Worm (Caenorhabditis elegans) whole organism, young adult: ENCODE data around the gene ZK1037.6.
A peak's percentile ranks its signal among the peaks of the same experiment; 100 is the strongest.

ENCODE experiments used
- B0019.2 ChIP-seq: fragments of 200-800 bp; sonication (Bioruptor generic); conservative IDR thresholded peaks from 2 replicates; pipeline ENCODE4 v1.3.6; 2022; ENCODE audit warnings: missing genetic modification reagents, missing genetic modification characterization, missing compliant biosample characterization
- D2030.7 ChIP-seq: fragments of 200-800 bp; sonication (Bioruptor generic); IDR thresholded peaks from 2 replicates; pipeline ENCODE4 v1.3.6; 2022; ENCODE audit warnings: missing genetic modification reagents, missing genetic modification characterization, missing compliant biosample characterization
- F10E7.11 ChIP-seq: sonication (generic microtip); optimal IDR thresholded peaks from 2 replicates; lab custom pipeline; 2017; ENCODE audit warnings: mild to moderate bottlenecking, missing genetic modification characterization, moderate library complexity, missing compliant biosample characterization
- F33H1.4 ChIP-seq: fragments of 200-800 bp; sonication (Bioruptor generic); IDR thresholded peaks from 2 replicates; pipeline ENCODE4 v1.3.6; 2022; ENCODE audit warnings: missing genetic modification reagents, missing genetic modification characterization, missing compliant biosample characterization
- F37B4.10 ChIP-seq: fragments of 200-800 bp; sonication (Bioruptor generic); IDR thresholded peaks from 2 replicates; pipeline ENCODE4 v1.3.6; 2022; ENCODE audit warnings: missing genetic modification characterization, missing compliant biosample characterization
- F52B5.7 ChIP-seq: sonication (generic microtip); optimal IDR thresholded peaks from 2 replicates; lab custom pipeline; 2016; ENCODE audit warnings: mild to moderate bottlenecking, missing genetic modification characterization, missing compliant biosample characterization
- T07F8.4 ChIP-seq: sonication (generic microtip); optimal IDR thresholded peaks from 2 replicates; lab custom pipeline; 2016; ENCODE audit warnings: mild to moderate bottlenecking, missing genetic modification characterization, moderate library complexity, missing compliant biosample characterization
- Y67H2A.10 ChIP-seq: fragments of 200-800 bp; sonication (Bioruptor generic); conservative IDR thresholded peaks from 2 replicates; pipeline ENCODE4 v1.3.6; 2022; ENCODE audit warnings: missing genetic modification reagents, missing genetic modification characterization, missing compliant biosample characterization
- Y79H2A.3 ChIP-seq: fragments of 200-800 bp; sonication (Bioruptor generic); conservative IDR thresholded peaks from 2 replicates; pipeline ENCODE4 v1.3.6; 2022; ENCODE audit warnings: missing genetic modification reagents, missing genetic modification characterization, missing compliant biosample characterization
- ZK185.1 ChIP-seq: sonication (generic microtip); optimal IDR thresholded peaks from 2 replicates; lab custom pipeline; 2016; ENCODE audit warnings: mild to moderate bottlenecking, missing genetic modification characterization, missing compliant biosample characterization; ENCODE audit not compliant: poor library complexity, severe bottlenecking
- aptf-3 ChIP-seq: fragments of 200-800 bp; sonication (Bioruptor generic); IDR thresholded peaks from 2 replicates; pipeline ENCODE4 v1.3.6; 2022; ENCODE audit warnings: missing genetic modification characterization, missing compliant biosample characterization
- atf-7 ChIP-seq: sonication (generic microtip); optimal IDR thresholded peaks from 2 replicates; lab custom pipeline; 2017; ENCODE audit warnings: mild to moderate bottlenecking, missing genetic modification characterization, missing compliant biosample characterization
- ceh-100 ChIP-seq: fragments of 200-800 bp; sonication (Bioruptor generic); IDR thresholded peaks from 2 replicates; pipeline ENCODE4 v1.3.6; 2022; ENCODE audit warnings: missing genetic modification reagents, missing genetic modification characterization, missing compliant biosample characterization
- ceh-79 ChIP-seq: sonication (generic microtip); optimal IDR thresholded peaks from 2 replicates; lab custom pipeline; 2017; ENCODE audit warnings: mild to moderate bottlenecking, missing genetic modification characterization, missing compliant biosample characterization
- chd-7 ChIP-seq: sonication (generic microtip); optimal IDR thresholded peaks from 2 replicates; lab custom pipeline; 2016; ENCODE audit warnings: mild to moderate bottlenecking, missing genetic modification characterization, moderate library complexity, missing compliant biosample characterization
- egrh-3 ChIP-seq: fragments of 200-800 bp; sonication (Bioruptor generic); IDR thresholded peaks from 2 replicates; pipeline ENCODE4 v1.3.6; 2022; ENCODE audit warnings: missing genetic modification reagents, missing genetic modification characterization, missing compliant biosample characterization
- gei-17 ChIP-seq: fragments of 200-800 bp; sonication (Bioruptor generic); optimal IDR thresholded peaks from 2 replicates; lab custom pipeline; 2018; ENCODE audit warnings: mild to moderate bottlenecking, missing genetic modification characterization, missing compliant biosample characterization
- hlh-12 ChIP-seq: sonication (generic microtip); optimal IDR thresholded peaks from 2 replicates; lab custom pipeline; 2016; ENCODE audit warnings: missing genetic modification characterization, missing compliant biosample characterization
- let-526 ChIP-seq: fragments of 200-800 bp; sonication (Bioruptor generic); IDR thresholded peaks from 2 replicates; pipeline ENCODE4 v1.3.6; 2022; ENCODE audit warnings: missing genetic modification reagents, missing genetic modification characterization, missing compliant biosample characterization
- let-607 ChIP-seq, 2 experiments: fragments of 200-800 bp in 1 of 2; sonication (Bioruptor generic) in 1 of 2; sonication (generic microtip) in 1 of 2; optimal IDR thresholded peaks; 2 replicates each; lab custom pipeline; 2016 to 2018; ENCODE audit warnings: mild to moderate bottlenecking in 2 of 2, missing compliant biosample characterization in 2 of 2, missing genetic modification characterization in 2 of 2, moderate library complexity in 2 of 2, missing genotype in 1 of 2
- lin-35 ChIP-seq, 3 experiments: fragments of 150-350 bp in 2 of 3; sonication (generic microtip) in 1 of 3; optimal IDR thresholded peaks; 2 replicates each; lab custom pipeline; 2014 to 2018; ENCODE audit warnings: missing biosample characterization in 3 of 3, missing genetic modification characterization in 3 of 3, missing genetic modification reagents in 3 of 3
- lsl-1 ChIP-seq: fragments of 200-800 bp; sonication (Bioruptor generic); optimal IDR thresholded peaks from 2 replicates; lab custom pipeline; 2018; ENCODE audit warnings: mild to moderate bottlenecking, missing genetic modification characterization, moderate library complexity, missing compliant biosample characterization
- mcd-1 ChIP-seq: fragments of 200-800 bp; sonication (Bioruptor generic); IDR thresholded peaks from 2 replicates; pipeline ENCODE4 v1.3.6; 2022; ENCODE audit warnings: missing genetic modification reagents, missing genetic modification characterization, missing compliant biosample characterization
- nhr-120 ChIP-seq: fragments of 200-800 bp; sonication (Bioruptor generic); IDR thresholded peaks from 2 replicates; pipeline ENCODE4 v1.3.6; 2022; ENCODE audit warnings: missing genetic modification characterization, missing compliant biosample characterization
- rec-8 ChIP-seq, 2 experiments: sonication (generic microtip); optimal IDR thresholded peaks; 2 replicates each; lab custom pipeline; 2016; ENCODE audit warnings: mild to moderate bottlenecking in 2 of 2, missing genetic modification characterization in 2 of 2, missing genetic modification reagents in 2 of 2, missing genotype in 2 of 2, missing biosample characterization in 1 of 2, missing compliant biosample characterization in 1 of 2, moderate library complexity in 1 of 2
- rpc-1 ChIP-seq, 2 experiments: fragments of 150-350 bp in 1 of 2; sonication (generic microtip) in 1 of 2; optimal IDR thresholded peaks; 2 replicates each; lab custom pipeline; 2014 to 2018; ENCODE audit warnings: missing biosample characterization in 1 of 2, missing genetic modification characterization in 1 of 2, missing genetic modification reagents in 1 of 2, missing genotype in 1 of 2
- sea-2 ChIP-seq: fragments of 200-800 bp; sonication (Bioruptor generic); IDR thresholded peaks from 2 replicates; pipeline ENCODE4 v1.3.6; 2022; ENCODE audit warnings: missing genetic modification characterization, missing compliant biosample characterization
- snpc-4 ChIP-seq, 5 experiments: fragments of 150-350 bp in 1 of 5; sonication (generic microtip) in 4 of 5; optimal IDR thresholded peaks; 2 replicates each; lab custom pipeline; 2014 to 2018; ENCODE audit warnings: missing genetic modification characterization in 5 of 5, missing biosample characterization in 3 of 5, antibody characterized with exemption in 2 of 5, mild to moderate bottlenecking in 2 of 5, missing compliant biosample characterization in 2 of 5, missing genotype in 2 of 5, moderate library complexity in 2 of 5, missing genetic modification reagents in 1 of 5
- unc-62 ChIP-seq: fragments of 150-350 bp; optimal IDR thresholded peaks from 2 replicates; lab custom pipeline; 2014; ENCODE audit warnings: missing biosample characterization, missing genetic modification reagents, missing genetic modification characterization
- ztf-22 ChIP-seq: fragments of 200-800 bp; sonication (Bioruptor generic); optimal IDR thresholded peaks from 2 replicates; lab custom pipeline; 2018; ENCODE audit warnings: mild to moderate bottlenecking, missing genetic modification characterization, moderate library complexity, missing compliant biosample characterization
- ztf-28 ChIP-seq: fragments of 200-800 bp; sonication (Bioruptor generic); IDR thresholded peaks from 2 replicates; pipeline ENCODE4 v1.3.6; 2022; ENCODE audit warnings: missing genetic modification reagents, missing genetic modification characterization, missing compliant biosample characterization
- ztf-6 ChIP-seq: fragments of 200-800 bp; sonication (Bioruptor generic); IDR thresholded peaks from 2 replicates; pipeline ENCODE4 v1.3.6; 2022; ENCODE audit warnings: missing genetic modification reagents, missing genetic modification characterization, missing compliant biosample characterization

The ZK1037.6 gene

ce11 chrV:15347292-15347691 is 19.7 kb upstream of the ZK1037.6 start, which contains the start of gene C29F3.3:
C29F3.3 (minus strand) TSS chrV:15347392.
- TF ChIP-seq Y67H2A.10 (no peak), B0019.2 (GFP tag; lab: Robert Waterston, UW) (no peak), ztf-6 (GFP tag; lab: Robert Waterston, UW) (no peak), sea-2 (no peak), hlh-12 (tag; lab: Kevin White, UChicago) (no peak), ztf-28 (no peak)

- TF ChIP-seq chd-7 (tag; lab: Kevin White, UChicago) (no peak), nhr-120 (GFP tag; lab: Robert Waterston, UW) (0 out of 2 replicates have a peak, but pooled peaks have one; percentile 11)
These were observed 16.9 kb upstream of the ZK1037.6 start, which contains the start of gene wrt-8 for ce11 chrV:15344481-15344880. wrt-8 (minus strand) TSS chrV:15344581.

ce11 chrV:15341404-15341803 is 13.8 kb upstream of the ZK1037.6 start, which contains the start of gene clec-229:
clec-229 (minus strand) TSS chrV:15341504.
- TF ChIP-seq F33H1.4 (GFP tag; lab: Robert Waterston, UW) (no peak), F10E7.11 (tag; lab: Kevin White, UChicago) (no peak), unc-62 (no peak), Y79H2A.3 (no peak), F52B5.7 (tag; lab: Kevin White, UChicago) (no peak), gei-17 (no peak), aptf-3 (no peak), ceh-79 (tag; lab: Kevin White, UChicago) (no peak), lin-35 (GFP tag; optimal IDR thresholded peaks at IDR 0.05; lab: Kevin White, UChicago) (no peak), rec-8 (tag; optimal IDR thresholded peaks at IDR 0.05; lab: Kevin White, UChicago) (no peak), egrh-3 (no peak), B0019.2 (GFP tag; lab: Robert Waterston, UW) (no peak), let-526 (GFP tag; lab: Robert Waterston, UW) (no peak), snpc-4 (GFP tag; optimal IDR thresholded peaks at IDR 0.05; lab: Kevin White, UChicago) (no peak), snpc-4 (tag; optimal IDR thresholded peaks at IDR 0.05; lab: Kevin White, UChicago) (no peak)
- TF ChIP-seq, all 124 proteins: peak for 0

ce11 chrV:15339363-15339762 is 11.8 kb upstream of the ZK1037.6 start, which contains the start of gene clec-228:
clec-228 (minus strand) TSS chrV:15339463.
- TF ChIP-seq ZK185.1 (tag; lab: Kevin White, UChicago) = no peak
- no peak for TF ChIP-seq mcd-1 (GFP tag; lab: Robert Waterston, UW)
- TF ChIP-seq ceh-100 (GFP tag; lab: Robert Waterston, UW) = no peak
- no peak for TF ChIP-seq let-607 (tag; optimal IDR thresholded peaks at IDR 0.05; lab: Kevin White, UChicago)
- no peak for TF ChIP-seq D2030.7
- no peak for TF ChIP-seq hlh-12 (tag; lab: Kevin White, UChicago)
- no peak for TF ChIP-seq atf-7 (tag; lab: Kevin White, UChicago)
- no peak for TF ChIP-seq T07F8.4 (tag; lab: Kevin White, UChicago)
- TF ChIP-seq F37B4.10 = no peak
- no peak for TF ChIP-seq lsl-1
- no peak for TF ChIP-seq ztf-22 (GFP tag; lab: Kevin White, UChicago)
- TF ChIP-seq, all 124 proteins: peak for 0

- TF ChIP-seq lsl-1 (no peak), aptf-3 (no peak), rpc-1 (optimal IDR thresholded peaks at IDR 0.05; lab: Kevin White, UChicago) (no peak), rpc-1 (tag; optimal IDR thresholded peaks at IDR 0.05; lab: Kevin White, UChicago) (no peak)
These were observed 9.8 kb upstream of the ZK1037.6 start, which contains the start of gene wrt-7 for ce11 chrV:15337405-15337804. wrt-7 (minus strand) TSS chrV:15337505.
